Worm (Caenorhabditis elegans): ENCODE results near the gene nadk-2.
A peak's percentile ranks its signal among the peaks of the same experiment; 100 is the strongest.

The nadk-2 gene

DNA sequence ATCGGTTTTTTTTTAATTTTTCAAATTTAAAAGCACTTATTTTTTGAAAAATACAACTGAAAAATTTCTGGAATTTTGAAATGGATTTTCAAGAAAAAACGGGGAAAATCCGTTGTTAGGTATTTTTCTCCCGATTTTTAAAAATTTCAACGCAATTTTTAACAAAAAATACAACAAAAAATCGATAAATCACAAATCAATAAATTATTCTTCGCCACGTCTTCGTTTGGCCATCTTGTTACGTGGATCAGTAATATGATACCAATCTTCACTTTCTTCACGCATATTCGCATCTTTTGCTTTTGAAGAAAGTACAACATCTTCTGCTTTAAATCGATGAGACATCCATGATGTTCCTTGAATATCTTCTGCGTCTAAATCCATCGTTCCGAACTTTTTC, 20.7 kb upstream of the nadk-2 start:
- TF ChIP-seq sox-4 (tag; optimal IDR thresholded peaks at IDR 0.05) = no peak
- no peak for TF ChIP-seq K09A11.1 (tag; optimal IDR thresholded peaks at IDR 0.05; ENCODE audit: insufficient read depth)
- no peak for TF ChIP-seq gmeb-2 (tag; optimal IDR thresholded peaks at IDR 0.05)
- TF ChIP-seq hlh-15 (tag; optimal IDR thresholded peaks at IDR 0.05) = no peak
- no peak for TF ChIP-seq tbx-2 (tag; optimal IDR thresholded peaks at IDR 0.05)
- no peak for TF ChIP-seq odd-2 (tag; optimal IDR thresholded peaks at IDR 0.05)
- no peak for TF ChIP-seq lin-11 (tag; optimal IDR thresholded peaks at IDR 0.05)
- TF ChIP-seq sox-2 (GFP tag; IDR thresholded peaks at IDR 0.05) = no peak
- TF ChIP-seq pha-2 (tag; optimal IDR thresholded peaks at IDR 0.05) = no peak
- TF ChIP-seq fkh-6 (tag; optimal IDR thresholded peaks at IDR 0.05) = no peak
- no peak for TF ChIP-seq pat-9 (tag; optimal IDR thresholded peaks at IDR 0.05)
- no peak for TF ChIP-seq unc-55 (GFP tag; optimal IDR thresholded peaks at IDR 0.05)
- TF ChIP-seq ceh-19 (GFP tag; optimal IDR thresholded peaks at IDR 0.05) = no peak

DNA sequence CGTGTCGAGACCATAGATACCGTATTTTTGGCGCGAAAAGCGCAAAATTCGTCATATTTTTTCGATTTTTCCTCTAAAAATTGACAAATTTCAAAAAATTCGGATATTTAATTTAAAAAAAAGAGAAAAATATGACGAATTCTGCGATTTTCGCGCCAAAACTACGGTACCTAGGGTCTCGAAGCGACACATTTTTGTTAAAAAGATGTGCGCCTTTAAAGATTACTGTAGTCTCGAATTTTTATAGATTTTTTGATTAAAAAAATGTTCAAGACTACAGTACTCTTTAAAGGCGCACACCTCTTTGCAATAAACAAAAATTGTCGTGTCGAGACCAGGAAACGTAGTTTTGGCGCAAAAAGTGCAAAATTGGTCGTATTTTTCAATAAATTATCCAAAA, 13.3 kb upstream of the nadk-2 start:
- TF ChIP-seq ceh-14 (tag; optimal IDR thresholded peaks at IDR 0.05) = no peak
- no peak for TF ChIP-seq ama-1 (optimal IDR thresholded peaks at IDR 0.05)
- no peak for TF ChIP-seq eyg-1 (tag; optimal IDR thresholded peaks at IDR 0.05)
- TF ChIP-seq gmeb-2 (tag; optimal IDR thresholded peaks at IDR 0.05) = no peak
- TF ChIP-seq pag-3 (tag; optimal IDR thresholded peaks at IDR 0.05; ENCODE audit: borderline replicate concordance) = no peak
- no peak for TF ChIP-seq rnt-1 (tag; optimal IDR thresholded peaks at IDR 0.05)
- TF ChIP-seq sox-4 (tag; optimal IDR thresholded peaks at IDR 0.05) = no peak
- no peak for TF ChIP-seq pha-4 (tag; optimal IDR thresholded peaks at IDR 0.05)
- TF ChIP-seq pha-2 (tag; optimal IDR thresholded peaks at IDR 0.05) = no peak
- no peak for TF ChIP-seq ceh-30 (tag; optimal IDR thresholded peaks at IDR 0.05)
- no peak for TF ChIP-seq ceh-45 (GFP tag; IDR thresholded peaks at IDR 0.05)
- TF ChIP-seq zip-5 (tag; optimal IDR thresholded peaks at IDR 0.05) = no peak
- no peak for TF ChIP-seq dve-1 (tag; optimal IDR thresholded peaks at IDR 0.05)
- TF ChIP-seq nhr-232 (tag; optimal IDR thresholded peaks at IDR 0.05) = no peak
- TF ChIP-seq fkh-6 (tag; optimal IDR thresholded peaks at IDR 0.05) = no peak
- TF ChIP-seq elt-4 (tag; optimal IDR thresholded peaks at IDR 0.05) = no peak
- TF ChIP-seq npax-4 (tag; optimal IDR thresholded peaks at IDR 0.05) = no peak
- TF ChIP-seq nfya-1 (tag; optimal IDR thresholded peaks at IDR 0.05) = no peak
- no peak for TF ChIP-seq syd-9 (tag; optimal IDR thresholded peaks at IDR 0.05)
- no peak for TF ChIP-seq unc-86 (tag; optimal IDR thresholded peaks at IDR 0.05)

DNA sequence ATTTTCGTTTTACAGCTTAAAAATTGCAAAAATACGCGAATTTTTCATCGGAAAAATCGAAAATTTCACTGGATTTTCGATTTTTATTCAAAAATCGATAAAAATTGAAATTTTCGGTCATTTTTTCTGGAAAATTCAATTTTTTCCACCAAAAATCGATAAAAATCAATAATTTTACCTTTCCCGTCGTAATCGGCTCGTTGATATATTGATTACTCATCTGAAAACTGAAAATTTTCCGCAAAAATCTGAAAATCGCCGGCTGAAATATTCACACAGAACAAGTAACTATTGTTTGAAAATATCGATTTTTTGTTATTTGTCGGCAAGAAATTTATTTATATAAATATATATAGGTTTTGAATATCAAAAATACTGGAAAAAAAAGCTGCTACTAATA, 12.9 kb upstream of the nadk-2 start, which contains the start of gene cyn-16:
TSS of gene cyn-16 (minus strand) at position 227 of the 400 bp plus-strand sequence.
- peak; percentile 37 for TF ChIP-seq ceh-48 (tag; optimal IDR thresholded peaks at IDR 0.05)
- no peak for TF ChIP-seq dve-1 (tag; optimal IDR thresholded peaks at IDR 0.05)

ce11 chrII:12039039-12039438, 10.3 kb upstream of the nadk-2 start, which contains the start of gene tpi-1:
Gene tpi-1, minus strand, starts transcription at chrII:12039139.
- TF ChIP-seq dmd-4 (tag; optimal IDR thresholded peaks at IDR 0.05; ENCODE audit: borderline replicate concordance) (no peak), fkh-10 (GFP tag; optimal IDR thresholded peaks at IDR 0.05) (no peak), hlh-8 (tag; optimal IDR thresholded peaks at IDR 0.05) (no peak), nfya-1 (tag; optimal IDR thresholded peaks at IDR 0.05) (no peak), ztf-16 (tag; optimal IDR thresholded peaks at IDR 0.05) (no peak)

ce11 chrII:12040167-12040566, 9.2 kb upstream of the nadk-2 start:
- TF ChIP-seq odd-2 (tag; optimal IDR thresholded peaks at IDR 0.05) (no peak), ttx-3 (tag; optimal IDR thresholded peaks at IDR 0.05) (no peak), ceh-30 (tag; optimal IDR thresholded peaks at IDR 0.05) (no peak), fax-1 (tag; optimal IDR thresholded peaks at IDR 0.05) (no peak), che-1 (tag; optimal IDR thresholded peaks at IDR 0.05) (no peak), ceh-22 (tag; optimal IDR thresholded peaks at IDR 0.05) (no peak), nfya-1 (tag; optimal IDR thresholded peaks at IDR 0.05) (peak; percentile 49), tbx-2 (tag; optimal IDR thresholded peaks at IDR 0.05) (peak; percentile 49), hlh-15 (tag; optimal IDR thresholded peaks at IDR 0.05) (no peak), fkh-6 (tag; optimal IDR thresholded peaks at IDR 0.05) (no peak), pat-9 (tag; optimal IDR thresholded peaks at IDR 0.05) (no peak), ceh-24 (tag; optimal IDR thresholded peaks at IDR 0.05) (no peak), lin-11 (tag; optimal IDR thresholded peaks at IDR 0.05) (no peak), ceh-6 (GFP tag; optimal IDR thresholded peaks at IDR 0.05) (no peak), pha-4 (tag; optimal IDR thresholded peaks at IDR 0.05) (no peak), syd-9 (tag; optimal IDR thresholded peaks at IDR 0.05) (no peak), hlh-6 (tag; optimal IDR thresholded peaks at IDR 0.05) (no peak), ets-4 (tag; optimal IDR thresholded peaks at IDR 0.05) (no peak), eyg-1 (tag; optimal IDR thresholded peaks at IDR 0.05) (no peak), hlh-8 (tag; optimal IDR thresholded peaks at IDR 0.05) (no peak), sox-2 (GFP tag; IDR thresholded peaks at IDR 0.05) (no peak), unc-42 (tag; optimal IDR thresholded peaks at IDR 0.05) (peak; percentile 79), gmeb-2 (tag; optimal IDR thresholded peaks at IDR 0.05) (no peak), npax-4 (tag; optimal IDR thresholded peaks at IDR 0.05) (no peak), ceh-18 (tag; optimal IDR thresholded peaks at IDR 0.05) (peak; percentile 30)
